Worm (Caenorhabditis elegans) whole organism, L2 larva: ENCODE measurements around the gene F21D9.8.

Experiments
- F13H6.1 ChIP-seq: sonication (generic microtip); optimal IDR thresholded peaks from 2 replicates; lab custom pipeline; 2016; ENCODE audit warnings: missing genetic modification characterization, missing compliant biosample characterization
- R02D3.7 ChIP-seq: fragments of 150-350 bp; optimal IDR thresholded peaks from 2 replicates; lab custom pipeline; 2014; ENCODE audit warnings: missing biosample characterization, missing genetic modification characterization
- Y55F3AM.14 ChIP-seq: fragments of 200-800 bp; sonication (Bioruptor generic); optimal IDR thresholded peaks from 2 replicates; lab custom pipeline; 2018; ENCODE audit warnings: mild to moderate bottlenecking, missing genetic modification characterization, missing compliant biosample characterization
- ZK546.5 ChIP-seq: sonication (generic microtip); optimal IDR thresholded peaks from 2 replicates; lab custom pipeline; 2017; ENCODE audit warnings: missing biosample characterization, missing genetic modification characterization
- aly-2 ChIP-seq: fragments of 150-350 bp; optimal IDR thresholded peaks from 2 replicates; lab custom pipeline; 2014; ENCODE audit warnings: missing biosample characterization, missing genetic modification characterization
- blmp-1 ChIP-seq: sonication (generic microtip); optimal IDR thresholded peaks from 2 replicates; lab custom pipeline; 2017; ENCODE audit warnings: missing genetic modification characterization, mild to moderate bottlenecking, missing compliant biosample characterization, antibody characterized with exemption, moderate library complexity; ENCODE audit not compliant: insufficient read depth
- crh-2 ChIP-seq: sonication (generic microtip); optimal IDR thresholded peaks from 2 replicates; lab custom pipeline; 2017; ENCODE audit warnings: missing biosample characterization, missing genetic modification characterization
- dmd-4 ChIP-seq: sonication (generic microtip); optimal IDR thresholded peaks from 2 replicates; lab custom pipeline; 2017; ENCODE audit warnings: missing biosample characterization, missing genetic modification characterization
- egl-27 ChIP-seq: sonication (generic microtip); optimal IDR thresholded peaks from 3 replicates; lab custom pipeline; 2017; ENCODE audit warnings: missing biosample characterization, missing genetic modification reagents, missing genetic modification characterization
- elt-1 ChIP-seq: fragments of 150-350 bp; optimal IDR thresholded peaks from 2 replicates; lab custom pipeline; 2014; ENCODE audit warnings: missing biosample characterization, missing genetic modification characterization
- fos-1 ChIP-seq: fragments of 150-350 bp; optimal IDR thresholded peaks from 2 replicates; lab custom pipeline; 2014; ENCODE audit warnings: missing biosample characterization, missing genetic modification characterization
- gmeb-1 ChIP-seq: fragments of 150-350 bp; optimal IDR thresholded peaks from 2 replicates; lab custom pipeline; 2014; ENCODE audit warnings: missing biosample characterization, missing genetic modification characterization
- lin-11 ChIP-seq: fragments of 150-350 bp; sonication (generic microtip); optimal IDR thresholded peaks from 2 replicates; lab custom pipeline; 2014; ENCODE audit warnings: missing biosample characterization, missing genetic modification characterization, inconsistent platforms, mixed read lengths
- lin-13 ChIP-seq: fragments of 150-350 bp; optimal IDR thresholded peaks from 2 replicates; lab custom pipeline; 2014; ENCODE audit warnings: missing biosample characterization, missing genetic modification reagents, missing genetic modification characterization
- mab-5 ChIP-seq: fragments of 150-350 bp; optimal IDR thresholded peaks from 2 replicates; lab custom pipeline; 2014; ENCODE audit warnings: missing biosample characterization, missing genetic modification characterization
- mbf-1 ChIP-seq: sonication (generic microtip); optimal IDR thresholded peaks from 2 replicates; lab custom pipeline; 2017; ENCODE audit warnings: missing biosample characterization, missing genetic modification characterization
- mdl-1 ChIP-seq, 2 experiments: fragments of 150-350 bp in 1 of 2; sonication (generic microtip) in 1 of 2; optimal IDR thresholded peaks; 2 replicates each; lab custom pipeline; 2017; ENCODE audit warnings: missing biosample characterization in 2 of 2, missing genetic modification characterization in 2 of 2
- nhr-11 ChIP-seq: fragments of 150-350 bp; optimal IDR thresholded peaks from 2 replicates; lab custom pipeline; 2014; ENCODE audit warnings: missing biosample characterization, missing genetic modification characterization
- nhr-12 ChIP-seq: fragments of 150-350 bp; optimal IDR thresholded peaks from 2 replicates; lab custom pipeline; 2014; ENCODE audit warnings: missing biosample characterization, missing genetic modification characterization
- nhr-129 ChIP-seq: fragments of 150-350 bp; optimal IDR thresholded peaks from 2 replicates; lab custom pipeline; 2014; ENCODE audit warnings: missing biosample characterization, missing genetic modification characterization
- nhr-21 ChIP-seq: fragments of 150-350 bp; optimal IDR thresholded peaks from 2 replicates; lab custom pipeline; 2014; ENCODE audit warnings: missing biosample characterization, missing genetic modification characterization
- nhr-25 ChIP-seq: fragments of 150-350 bp; sonication (generic microtip); optimal IDR thresholded peaks from 3 replicates; lab custom pipeline; 2014; ENCODE audit warnings: missing biosample characterization, missing genetic modification characterization
- nhr-77 ChIP-seq: fragments of 150-350 bp; optimal IDR thresholded peaks from 2 replicates; lab custom pipeline; 2014; ENCODE audit warnings: missing biosample characterization, missing genetic modification characterization
- peb-1 ChIP-seq: fragments of 150-350 bp; optimal IDR thresholded peaks from 2 replicates; lab custom pipeline; 2014; ENCODE audit warnings: missing biosample characterization, missing genetic modification characterization
- sem-4 ChIP-seq: fragments of 150-350 bp; optimal IDR thresholded peaks from 2 replicates; lab custom pipeline; 2014; ENCODE audit warnings: missing biosample characterization, missing genetic modification reagents, missing genetic modification characterization
- skn-1 ChIP-seq: sonication (generic microtip); optimal IDR thresholded peaks from 2 replicates; lab custom pipeline; 2017; ENCODE audit warnings: missing biosample characterization, missing genetic modification characterization
- sma-3 ChIP-seq: sonication (generic microtip); optimal IDR thresholded peaks from 2 replicates; lab custom pipeline; 2016; ENCODE audit warnings: missing genetic modification reagents, missing genetic modification characterization, missing compliant biosample characterization
- sma-9 ChIP-seq, 2 experiments: fragments of 150-350 bp in 1 of 2; sonication (generic microtip) in 1 of 2; optimal IDR thresholded peaks; 2 replicates each; lab custom pipeline; 2014 to 2016; ENCODE audit warnings: missing genetic modification characterization in 2 of 2, mild to moderate bottlenecking in 1 of 2, missing biosample characterization in 1 of 2, missing compliant biosample characterization in 1 of 2, missing genetic modification reagents in 1 of 2, moderate library complexity in 1 of 2
- snpc-4 ChIP-seq: fragments of 150-350 bp; optimal IDR thresholded peaks from 2 replicates; lab custom pipeline; 2014; ENCODE audit warnings: missing biosample characterization, missing genetic modification characterization
- unc-39 ChIP-seq: fragments of 150-350 bp; optimal IDR thresholded peaks from 2 replicates; lab custom pipeline; 2014; ENCODE audit warnings: missing biosample characterization, missing genetic modification characterization
- unc-55 ChIP-seq: fragments of 150-350 bp; sonication (generic microtip); optimal IDR thresholded peaks from 3 replicates; lab custom pipeline; 2014; ENCODE audit warnings: missing biosample characterization, missing genetic modification reagents, missing genetic modification characterization
- unc-62 ChIP-seq: fragments of 150-350 bp; optimal IDR thresholded peaks from 2 replicates; lab custom pipeline; 2014; ENCODE audit warnings: missing biosample characterization, missing genetic modification reagents, missing genetic modification characterization
- zag-1 ChIP-seq: fragments of 150-350 bp; optimal IDR thresholded peaks from 2 replicates; lab custom pipeline; 2014; ENCODE audit warnings: missing biosample characterization, missing genetic modification characterization
- ztf-1 ChIP-seq: fragments of 200-800 bp; sonication (Bioruptor generic); conservative IDR thresholded peaks from 2 replicates; pipeline ENCODE4 v1.3.6; 2022; ENCODE audit warnings: missing genetic modification characterization, missing compliant biosample characterization
- ztf-11 ChIP-seq: sonication (generic microtip); optimal IDR thresholded peaks from 2 replicates; lab custom pipeline; 2017; ENCODE audit warnings: missing biosample characterization, missing genetic modification characterization

The F21D9.8 gene

DNA sequence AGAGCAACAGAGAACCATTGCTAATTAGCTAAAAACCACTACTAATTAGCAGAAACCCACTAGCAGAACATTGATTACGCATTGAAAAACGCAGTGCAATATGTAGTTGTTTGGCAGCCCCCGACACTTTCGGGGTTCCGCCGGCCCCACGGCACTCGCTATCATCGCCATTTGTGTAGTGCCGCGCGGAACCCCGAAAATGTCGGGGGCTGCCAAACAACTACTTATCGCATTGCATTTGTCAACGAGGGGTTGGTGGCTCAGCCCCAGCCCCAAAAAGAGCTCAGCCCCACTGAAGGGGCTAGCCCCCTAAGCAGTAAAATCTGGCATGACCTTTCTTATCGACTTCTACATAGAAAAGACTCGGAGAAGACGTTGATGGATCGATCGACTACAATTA is 20.4 kb downstream of the F21D9.8 start:
- no peak for TF ChIP-seq zag-1 (tag; lab: Kevin White, UChicago)
- TF ChIP-seq crh-2 (tag; lab: Kevin White, UChicago), result no peak
- TF ChIP-seq lin-13 (GFP tag; lab: Kevin White, UChicago), result no peak
- no peak for TF ChIP-seq nhr-25 (tag; lab: Kevin White, UChicago)
- TF ChIP-seq nhr-129 (tag; lab: Kevin White, UChicago), result no peak
- no peak for TF ChIP-seq mab-5 (tag; lab: Kevin White, UChicago)
- no peak for TF ChIP-seq ztf-1 (GFP tag; lab: Robert Waterston, UW)
- no peak for TF ChIP-seq fos-1
- TF ChIP-seq Y55F3AM.14 (GFP tag; lab: Kevin White, UChicago), result no peak
- no peak for TF ChIP-seq nhr-12 (tag; lab: Kevin White, UChicago)
- no peak for TF ChIP-seq unc-62
- TF ChIP-seq F13H6.1 (tag; lab: Kevin White, UChicago), result no peak

DNA sequence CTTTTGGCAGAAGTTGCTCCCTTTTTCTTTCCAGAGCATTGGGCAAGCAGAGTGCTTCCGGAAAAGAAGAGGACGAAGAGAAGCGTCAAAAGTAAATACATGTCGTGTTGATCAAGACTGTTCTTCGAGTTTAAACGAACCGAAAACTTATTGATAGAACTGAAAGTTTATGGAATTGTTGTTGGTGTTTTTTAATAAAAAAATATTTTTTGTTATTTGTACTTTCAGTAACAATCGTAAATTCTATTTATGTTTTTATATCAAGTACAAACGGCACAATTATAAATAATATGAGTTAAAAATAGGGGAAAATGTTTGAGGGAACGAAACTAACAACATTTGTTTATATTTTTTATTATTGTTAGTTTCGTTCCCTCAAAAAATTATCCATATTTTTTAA is 22.1 kb downstream of the F21D9.8 start, which contains the start of gene F21D9.3:
TSS of gene F21D9.3 (minus strand) at position 101 of the 400 bp plus-strand sequence.
- TF ChIP-seq mab-5 (tag; lab: Kevin White, UChicago) (no peak), nhr-129 (tag; lab: Kevin White, UChicago) (no peak), R02D3.7 (tag; lab: Kevin White, UChicago) (no peak), ztf-11 (no peak), egl-27 (tag; lab: Kevin White, UChicago) (no peak), gmeb-1 (tag; lab: Kevin White, UChicago) (no peak), unc-55 (GFP tag; lab: Kevin White, UChicago) (no peak), dmd-4 (no peak), skn-1 (tag; lab: Kevin White, UChicago) (no peak), nhr-11 (tag; lab: Kevin White, UChicago) (no peak), aly-2 (tag; lab: Kevin White, UChicago) (no peak), snpc-4 (tag; lab: Kevin White, UChicago) (no peak), blmp-1 (tag; lab: Kevin White, UChicago) (no peak), nhr-25 (tag; lab: Kevin White, UChicago) (no peak), zag-1 (tag; lab: Kevin White, UChicago) (no peak), mdl-1 (tag; optimal IDR thresholded peaks at IDR 0.05; lab: Kevin White, UChicago) (no peak), nhr-21 (tag; lab: Kevin White, UChicago) (no peak)

DNA sequence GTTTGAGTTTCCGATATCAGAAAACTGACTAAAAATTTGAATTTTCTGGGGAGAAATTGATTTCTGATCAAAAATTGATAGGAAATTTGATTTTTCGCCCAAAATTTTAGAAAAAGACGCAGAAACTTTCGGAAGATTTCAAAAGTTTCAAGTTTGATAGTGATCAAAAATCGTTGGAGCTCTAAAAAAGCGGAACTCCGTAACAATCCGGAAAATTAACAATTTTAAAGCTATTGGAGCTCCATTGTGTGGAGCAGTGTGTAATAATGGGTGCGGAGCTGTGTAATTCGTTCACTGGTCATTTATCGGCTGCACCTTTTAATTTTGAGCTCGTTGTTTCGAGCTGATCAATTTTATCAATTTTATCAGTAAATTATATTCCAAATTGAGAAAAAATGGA is 26.3 kb downstream of the F21D9.8 start, which contains the start of gene F21D9.4:
TSS of gene F21D9.4 (plus strand) at position 301 of the 400 bp plus-strand sequence.
- TF ChIP-seq sem-4 (no peak), sma-3 (GFP tag; lab: Kevin White, UChicago) (no peak), elt-1 (tag; lab: Kevin White, UChicago) (no peak), unc-55 (GFP tag; lab: Kevin White, UChicago) (no peak), mbf-1 (tag; lab: Kevin White, UChicago) (no peak)

DNA sequence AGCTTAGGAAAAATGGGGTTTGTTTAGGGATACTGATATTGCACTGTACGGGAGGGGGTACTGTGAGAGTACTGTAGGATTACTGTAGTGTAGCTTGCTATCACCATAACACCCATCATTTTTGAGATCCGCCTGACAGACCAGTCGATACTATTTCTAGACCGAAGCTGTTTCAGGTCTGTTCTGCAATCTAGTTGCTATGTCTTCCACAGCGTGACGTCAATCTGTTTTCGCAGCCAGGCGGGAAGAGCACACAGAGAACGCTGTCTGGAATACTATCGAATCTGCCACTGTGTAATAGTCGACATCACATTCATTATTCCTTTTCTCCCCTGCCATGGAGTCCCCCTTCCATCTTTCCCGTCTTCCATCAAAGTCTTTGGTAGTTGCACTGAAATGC is 27.9 kb downstream of the F21D9.8 start, which contains the start of gene F21D9.11:
TSS of gene F21D9.11 (plus strand) at position 301 of the 400 bp plus-strand sequence.
- TF ChIP-seq nhr-77 (no peak), unc-62 (no peak), sma-3 (GFP tag; lab: Kevin White, UChicago) (no peak), peb-1 (tag; lab: Kevin White, UChicago) (no peak), R02D3.7 (tag; lab: Kevin White, UChicago) (no peak), ZK546.5 (tag; lab: Kevin White, UChicago) (no peak), sma-9 (GFP tag; optimal IDR thresholded peaks at IDR 0.05; lab: Kevin White, UChicago) (no peak), sma-9 (tag; optimal IDR thresholded peaks at IDR 0.05; lab: Kevin White, UChicago) (no peak)

DNA sequence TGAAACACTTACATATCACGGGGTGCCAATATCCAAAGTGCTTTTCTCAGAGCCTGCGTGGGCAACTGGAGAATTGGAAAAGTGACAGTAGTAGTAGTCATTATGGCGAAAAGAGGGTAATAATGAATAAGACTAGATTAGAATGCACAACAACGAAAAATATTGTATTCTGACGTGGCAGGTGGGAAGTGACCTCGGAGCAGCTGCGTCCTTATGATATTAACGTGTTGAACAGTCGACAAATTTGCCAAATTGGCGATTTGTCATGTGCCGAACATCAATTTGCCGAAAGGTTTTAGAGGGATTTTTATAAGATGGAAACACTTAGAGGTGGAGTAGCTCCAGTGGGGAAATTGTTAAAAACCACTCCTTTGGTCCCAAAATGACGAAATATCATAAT is 28.8 kb downstream of the F21D9.8 start, which contains the start of gene str-81:
TSS of gene str-81 (minus strand) at position 101 of the 400 bp plus-strand sequence.
- no peak for TF ChIP-seq nhr-129 (tag; lab: Kevin White, UChicago)
- TF ChIP-seq peb-1 (tag; lab: Kevin White, UChicago), result no peak
- no peak for TF ChIP-seq ztf-1 (GFP tag; lab: Robert Waterston, UW)
- TF ChIP-seq gmeb-1 (tag; lab: Kevin White, UChicago), result no peak
- TF ChIP-seq unc-62, result no peak
- TF ChIP-seq lin-11 (tag; lab: Kevin White, UChicago), result no peak
- no peak for TF ChIP-seq unc-39 (tag; lab: Kevin White, UChicago)
- TF ChIP-seq snpc-4 (tag; lab: Kevin White, UChicago), result no peak
- no peak for TF ChIP-seq unc-55 (GFP tag; lab: Kevin White, UChicago)
